Worm (Caenorhabditis elegans): Measurements from ENCODE around the gene rga-1.
A peak's percentile ranks its signal among the peaks of the same experiment; 100 is the strongest.

The rga-1 gene

ce11 chrII:11484600-11484999 lies 19.9 kb downstream of the rga-1 start (continued):
- peak; percentile 96 for TF ChIP-seq fkh-6 (tag; optimal IDR thresholded peaks at IDR 0.05)
- peak; percentile 97 for TF ChIP-seq gmeb-2 (tag; optimal IDR thresholded peaks at IDR 0.05)
- TF ChIP-seq ceh-14 (tag; optimal IDR thresholded peaks at IDR 0.05): peak; percentile 94
- peak; percentile 95 for TF ChIP-seq npax-4 (tag; optimal IDR thresholded peaks at IDR 0.05)
- TF ChIP-seq ref-2 (tag; optimal IDR thresholded peaks at IDR 0.05): peak; percentile 96
- no peak for TF ChIP-seq pax-1 (tag; optimal IDR thresholded peaks at IDR 0.05)
- peak; percentile 96 for TF ChIP-seq ceh-6 (GFP tag; optimal IDR thresholded peaks at IDR 0.05)
- TF ChIP-seq ets-4 (tag; optimal IDR thresholded peaks at IDR 0.05): peak; percentile 56
- no peak for TF ChIP-seq ama-1 (optimal IDR thresholded peaks at IDR 0.05)
- peak; percentile 96 for TF ChIP-seq ceh-34 (tag; optimal IDR thresholded peaks at IDR 0.05)
- peak; percentile 86 for TF ChIP-seq ceh-2 (tag; optimal IDR thresholded peaks at IDR 0.05)
- TF ChIP-seq ceh-24 (tag; optimal IDR thresholded peaks at IDR 0.05): peak; percentile 97
- peak; percentile 85 for TF ChIP-seq C08G9.2 (tag; optimal IDR thresholded peaks at IDR 0.05)
- peak; percentile 96 for TF ChIP-seq hlh-15 (tag; optimal IDR thresholded peaks at IDR 0.05)
- peak; percentile 97 for TF ChIP-seq syd-9 (tag; optimal IDR thresholded peaks at IDR 0.05)
- peak; percentile 90 for TF ChIP-seq dmd-4 (tag; optimal IDR thresholded peaks at IDR 0.05; ENCODE audit: borderline replicate concordance)
- TF ChIP-seq pag-3 (tag; optimal IDR thresholded peaks at IDR 0.05; ENCODE audit: borderline replicate concordance): peak; percentile 80
- TF ChIP-seq tbx-7 (tag; optimal IDR thresholded peaks at IDR 0.05): peak; percentile 35
- TF ChIP-seq pha-2 (tag; optimal IDR thresholded peaks at IDR 0.05): peak; percentile 94
- peak; percentile 91 for TF ChIP-seq ceh-18 (tag; optimal IDR thresholded peaks at IDR 0.05)
- TF ChIP-seq unc-3 (GFP tag; conservative IDR thresholded peaks at IDR 0.05): peak; percentile 91
- TF ChIP-seq unc-3 (tag; optimal IDR thresholded peaks at IDR 0.05): peak; percentile 92
- TF ChIP-seq unc-42 (tag; optimal IDR thresholded peaks at IDR 0.05): peak; percentile 70
- TF ChIP-seq unc-86 (tag; optimal IDR thresholded peaks at IDR 0.05): peak; percentile 93
- peak; percentile 80 for TF ChIP-seq odd-2 (tag; optimal IDR thresholded peaks at IDR 0.05)

- TF ChIP-seq lin-11 (tag; optimal IDR thresholded peaks at IDR 0.05) (no peak), eyg-1 (tag; optimal IDR thresholded peaks at IDR 0.05) (no peak), sox-2 (GFP tag; IDR thresholded peaks at IDR 0.05) (no peak), pat-9 (tag; optimal IDR thresholded peaks at IDR 0.05) (no peak), unc-55 (GFP tag; optimal IDR thresholded peaks at IDR 0.05) (no peak), ttx-3 (tag; optimal IDR thresholded peaks at IDR 0.05) (no peak), unc-3 (GFP tag; conservative IDR thresholded peaks at IDR 0.05) (no peak), unc-3 (tag; optimal IDR thresholded peaks at IDR 0.05) (no peak), ref-2 (tag; optimal IDR thresholded peaks at IDR 0.05) (no peak), tbx-2 (tag; optimal IDR thresholded peaks at IDR 0.05) (no peak), sox-4 (tag; optimal IDR thresholded peaks at IDR 0.05) (no peak), ceh-6 (GFP tag; optimal IDR thresholded peaks at IDR 0.05) (no peak), C38D4.7 (GFP tag; optimal IDR thresholded peaks at IDR 0.05) (no peak), nhr-11 (tag; optimal IDR thresholded peaks at IDR 0.05) (no peak), ceh-31 (tag; optimal IDR thresholded peaks at IDR 0.05) (no peak), dve-1 (tag; optimal IDR thresholded peaks at IDR 0.05) (no peak), zip-5 (tag; optimal IDR thresholded peaks at IDR 0.05) (no peak), elt-4 (tag; optimal IDR thresholded peaks at IDR 0.05) (no peak), fkh-10 (GFP tag; optimal IDR thresholded peaks at IDR 0.05) (no peak)
These were observed 20.5 kb downstream of the rga-1 start, which contains the start of gene twk-5 for ce11 chrII:11485200-11485599. Gene twk-5, minus strand, starts transcription at chrII:11485300.

- TF ChIP-seq syd-9 (tag; optimal IDR thresholded peaks at IDR 0.05) (no peak), C38D4.7 (GFP tag; optimal IDR thresholded peaks at IDR 0.05) (no peak), pag-3 (tag; optimal IDR thresholded peaks at IDR 0.05; ENCODE audit: borderline replicate concordance) (no peak), ceh-14 (tag; optimal IDR thresholded peaks at IDR 0.05) (no peak), zip-5 (tag; optimal IDR thresholded peaks at IDR 0.05) (no peak), C08G9.2 (tag; optimal IDR thresholded peaks at IDR 0.05) (no peak), ttx-3 (tag; optimal IDR thresholded peaks at IDR 0.05) (no peak), ztf-16 (tag; optimal IDR thresholded peaks at IDR 0.05) (no peak), sox-2 (GFP tag; IDR thresholded peaks at IDR 0.05) (no peak), tbx-7 (tag; optimal IDR thresholded peaks at IDR 0.05) (no peak)
These were observed 22.1 kb downstream of the rga-1 start, which contains the start of gene ttr-18 for ce11 chrII:11486698-11487234. Gene ttr-18, minus strand, starts transcription at chrII:11486748.
